Fruit fly (Drosophila melanogaster): Measurements from ENCODE around the gene CG4565.

Gene CG4565

dm6 chr3R:10836924-10837323 is 15.6 kb upstream of the CG4565 start:
- no peak for TF ChIP-seq Abd-B (GFP tag; optimal IDR thresholded peaks at IDR 0.05)
- no peak for TF ChIP-seq OdsH (GFP tag; optimal IDR thresholded peaks at IDR 0.05)
- TF ChIP-seq dl (GFP tag; optimal IDR thresholded peaks at IDR 0.05; ENCODE audit: insufficient read depth in 1 of 2, partially characterized antibody in 2 of 2): no peak
- TF ChIP-seq fru (GFP tag; optimal IDR thresholded peaks at IDR 0.05): no peak
- TF ChIP-seq psq (GFP tag; optimal IDR thresholded peaks at IDR 0.05): no peak
- TF ChIP-seq pan (optimal IDR thresholded peaks at IDR 0.05): no peak
- no peak for TF ChIP-seq Sp1 (GFP tag; optimal IDR thresholded peaks at IDR 0.05)
- no peak for TF ChIP-seq usp (GFP tag; optimal IDR thresholded peaks at IDR 0.05)
- no peak for TF ChIP-seq CG32264 (GFP tag; optimal IDR thresholded peaks at IDR 0.05)
- no peak for TF ChIP-seq h (GFP tag; optimal IDR thresholded peaks at IDR 0.05)
- no peak for TF ChIP-seq Dif (GFP tag; optimal IDR thresholded peaks at IDR 0.05; ENCODE audit: partially characterized antibody)

dm6 chr3R:10842422-10842821 is 10.1 kb upstream of the CG4565 start:
- no peak for TF ChIP-seq Myc (optimal IDR thresholded peaks at IDR 0.05)
- TF ChIP-seq CG32264 (GFP tag; optimal IDR thresholded peaks at IDR 0.05): no peak
- peak; percentile 13 for TF ChIP-seq OdsH (GFP tag; optimal IDR thresholded peaks at IDR 0.05)
- no peak for TF ChIP-seq brk (GFP tag; optimal IDR thresholded peaks at IDR 0.05)
- TF ChIP-seq pan (optimal IDR thresholded peaks at IDR 0.05): no peak
- TF ChIP-seq dmrt93B (GFP tag; optimal IDR thresholded peaks at IDR 0.05): no peak
- TF ChIP-seq GATAd (GFP tag; optimal IDR thresholded peaks at IDR 0.05): no peak
- no peak for TF ChIP-seq ey (GFP tag; optimal IDR thresholded peaks at IDR 0.05)
- no peak for TF ChIP-seq jim (GFP tag; optimal IDR thresholded peaks at IDR 0.05)
- TF ChIP-seq Sp1 (GFP tag; optimal IDR thresholded peaks at IDR 0.05): peak; percentile 17
- no peak for TF ChIP-seq Hr78 (GFP tag; optimal IDR thresholded peaks at IDR 0.05)
- no peak for TF ChIP-seq tai (GFP tag; optimal IDR thresholded peaks at IDR 0.05)
- no peak for TF ChIP-seq psq (GFP tag; optimal IDR thresholded peaks at IDR 0.05)
- TF ChIP-seq foxo (GFP tag; optimal IDR thresholded peaks at IDR 0.05): peak in 1 of 2 experiments; percentile 12
- no peak for TF ChIP-seq Dif (GFP tag; optimal IDR thresholded peaks at IDR 0.05; ENCODE audit: partially characterized antibody)
- no peak for TF ChIP-seq fru (GFP tag; optimal IDR thresholded peaks at IDR 0.05)
- TF ChIP-seq Vsx2 (GFP tag; optimal IDR thresholded peaks at IDR 0.05; ENCODE audit: partially characterized antibody): no peak
- no peak for TF ChIP-seq rgr (GFP tag; optimal IDR thresholded peaks at IDR 0.05)
- no peak for TF ChIP-seq Dfd (GFP tag; optimal IDR thresholded peaks at IDR 0.05)
- TF ChIP-seq Abd-B (GFP tag; optimal IDR thresholded peaks at IDR 0.05): no peak
- TF ChIP-seq Hnf4 (GFP tag; optimal IDR thresholded peaks at IDR 0.05): no peak
- TF ChIP-seq dl (GFP tag; optimal IDR thresholded peaks at IDR 0.05; ENCODE audit: insufficient read depth in 1 of 2, partially characterized antibody in 2 of 2): no peak
- no peak for TF ChIP-seq Rel (GFP tag; optimal IDR thresholded peaks at IDR 0.05)
- TF ChIP-seq Rel (tag; optimal IDR thresholded peaks at IDR 0.05): no peak
- TF ChIP-seq Mio (GFP tag; optimal IDR thresholded peaks at IDR 0.05): no peak
- peak; percentile 19 for TF ChIP-seq HLH106 (tag; optimal IDR thresholded peaks at IDR 0.05)
- TF ChIP-seq dsf (GFP tag; optimal IDR thresholded peaks at IDR 0.05; ENCODE audit: borderline replicate concordance): no peak
- no peak for TF ChIP-seq usp (GFP tag; optimal IDR thresholded peaks at IDR 0.05)
- no peak for TF ChIP-seq CrebA (GFP tag; optimal IDR thresholded peaks at IDR 0.05; ENCODE audit: borderline replicate concordance)
- peak; percentile 25 for TF ChIP-seq h (GFP tag; optimal IDR thresholded peaks at IDR 0.05)
- no peak for TF ChIP-seq N (GFP tag; optimal IDR thresholded peaks at IDR 0.05)
- TF ChIP-seq Hr83 (GFP tag; optimal IDR thresholded peaks at IDR 0.05; ENCODE audit: poor library complexity, severe bottlenecking): no peak
- TF ChIP-seq woc (GFP tag; optimal IDR thresholded peaks at IDR 0.05): no peak
- no peak for TF ChIP-seq br (GFP tag; optimal IDR thresholded peaks at IDR 0.05)
- TF ChIP-seq sv (GFP tag; optimal IDR thresholded peaks at IDR 0.05): no peak
- TF ChIP-seq lola (GFP tag; optimal IDR thresholded peaks at IDR 0.05): no peak
- TF ChIP-seq sage (GFP tag; optimal IDR thresholded peaks at IDR 0.05): no peak
- no peak for TF ChIP-seq Jra (GFP tag; optimal IDR thresholded peaks at IDR 0.05)
- no peak for TF ChIP-seq CG9705 (GFP tag; optimal IDR thresholded peaks at IDR 0.05)

- TF ChIP-seq Dif (GFP tag; optimal IDR thresholded peaks at IDR 0.05; ENCODE audit: partially characterized antibody) (no peak), brk (GFP tag; optimal IDR thresholded peaks at IDR 0.05) (peak; percentile 77), CG32264 (GFP tag; optimal IDR thresholded peaks at IDR 0.05) (no peak), Hr83 (GFP tag; optimal IDR thresholded peaks at IDR 0.05; ENCODE audit: poor library complexity, severe bottlenecking) (peak; percentile 66), dl (GFP tag; optimal IDR thresholded peaks at IDR 0.05; ENCODE audit: insufficient read depth in 1 of 2, partially characterized antibody in 2 of 2) (no peak), Hr78 (GFP tag; optimal IDR thresholded peaks at IDR 0.05) (no peak), HLH106 (tag; optimal IDR thresholded peaks at IDR 0.05) (peak; percentile 93), br (GFP tag; optimal IDR thresholded peaks at IDR 0.05) (peak; percentile 72), Myc (optimal IDR thresholded peaks at IDR 0.05) (no peak), lola (GFP tag; optimal IDR thresholded peaks at IDR 0.05) (no peak), Vsx2 (GFP tag; optimal IDR thresholded peaks at IDR 0.05; ENCODE audit: partially characterized antibody) (no peak), foxo (GFP tag; optimal IDR thresholded peaks at IDR 0.05) (peak in 1 of 2 experiments; percentile 93), h (GFP tag; optimal IDR thresholded peaks at IDR 0.05) (peak; percentile 90), psq (GFP tag; optimal IDR thresholded peaks at IDR 0.05) (peak; percentile 81), tai (GFP tag; optimal IDR thresholded peaks at IDR 0.05) (no peak), pan (optimal IDR thresholded peaks at IDR 0.05) (no peak), sage (GFP tag; optimal IDR thresholded peaks at IDR 0.05) (peak; percentile 83), Abd-B (GFP tag; optimal IDR thresholded peaks at IDR 0.05) (no peak), OdsH (GFP tag; optimal IDR thresholded peaks at IDR 0.05) (peak; percentile 88), Hnf4 (GFP tag; optimal IDR thresholded peaks at IDR 0.05) (peak; percentile 68), woc (GFP tag; optimal IDR thresholded peaks at IDR 0.05) (peak; percentile 58), sv (GFP tag; optimal IDR thresholded peaks at IDR 0.05) (peak; percentile 87), CrebA (GFP tag; optimal IDR thresholded peaks at IDR 0.05; ENCODE audit: borderline replicate concordance) (no peak), Sp1 (GFP tag; optimal IDR thresholded peaks at IDR 0.05) (peak; percentile 92), ey (GFP tag; optimal IDR thresholded peaks at IDR 0.05) (peak; percentile 70), dsf (GFP tag; optimal IDR thresholded peaks at IDR 0.05; ENCODE audit: borderline replicate concordance) (no peak), fru (GFP tag; optimal IDR thresholded peaks at IDR 0.05) (peak; percentile 90), CG9705 (GFP tag; optimal IDR thresholded peaks at IDR 0.05) (peak; percentile 70), Dfd (GFP tag; optimal IDR thresholded peaks at IDR 0.05) (no peak), GATAd (GFP tag; optimal IDR thresholded peaks at IDR 0.05) (no peak), Rel (GFP tag; optimal IDR thresholded peaks at IDR 0.05) (peak; percentile 77), Rel (tag; optimal IDR thresholded peaks at IDR 0.05) (peak; percentile 55), usp (GFP tag; optimal IDR thresholded peaks at IDR 0.05) (no peak), dmrt93B (GFP tag; optimal IDR thresholded peaks at IDR 0.05) (peak; percentile 87), rgr (GFP tag; optimal IDR thresholded peaks at IDR 0.05) (peak; percentile 90)
Measured at dm6 chr3R:10849515-10849973, 3.0 kb upstream of the CG4565 start, which contains the start of gene CG42394. Gene CG42394 (plus strand): TSS chr3R:10849825.

Measured in whole organism, wandering third instar larva.